Worm (Caenorhabditis elegans) whole organism, midembryonic: ENCODE results near the gene ZK593.3.

Experiments
- cog-1 ChIP-seq: sonication (generic microtip); optimal IDR thresholded peaks from 2 replicates; lab custom pipeline; 2016; ENCODE audit warnings: missing genetic modification characterization, missing compliant biosample characterization
- ref-1 ChIP-seq: fragments of 200-800 bp; sonication (Bioruptor generic); conservative IDR thresholded peaks from 2 replicates; pipeline ENCODE4 v1.3.6; 2022; ENCODE audit warnings: missing genetic modification reagents, missing genetic modification characterization, missing compliant biosample characterization

ce11 chrIV:10904282-10904681 is 11.2 kb upstream of the ZK593.3 start, which contains the start of gene ZK596.3:
- TF ChIP-seq ref-1 (GFP tag; lab: Robert Waterston, UW): no peak
- TF ChIP-seq cog-1 (tag; lab: Kevin White, UChicago): no peak
